Worm (Caenorhabditis elegans) whole organism, mixed stage, embryonic: Measurements from ENCODE around the gene sel-1.

Source experiments
- M03D4.4 ChIP-seq: sonication (generic microtip); optimal IDR thresholded peaks from 2 replicates; lab custom pipeline; 2017; ENCODE audit warnings: mild to moderate bottlenecking, missing genetic modification characterization, missing compliant biosample characterization
- bed-3 ChIP-seq: fragments of 200-800 bp; sonication (Bioruptor generic); optimal IDR thresholded peaks from 3 replicates; lab custom pipeline; 2018; ENCODE audit warnings: mild to moderate bottlenecking, missing genetic modification characterization, moderate library complexity, missing compliant biosample characterization
- blmp-1 ChIP-seq: fragments of 150-350 bp; optimal IDR thresholded peaks from 2 replicates; lab custom pipeline; 2014; ENCODE audit warnings: missing biosample characterization, missing genetic modification characterization
- ceh-39 ChIP-seq: fragments of 150-350 bp; optimal IDR thresholded peaks from 2 replicates; lab custom pipeline; 2014; ENCODE audit warnings: missing biosample characterization, missing genetic modification characterization
- ceh-43 ChIP-seq: fragments of 200-800 bp; sonication (Bioruptor generic); optimal IDR thresholded peaks from 2 replicates; lab custom pipeline; 2018; ENCODE audit warnings: mild to moderate bottlenecking, missing genetic modification characterization, moderate library complexity, missing compliant biosample characterization
- ceh-83 ChIP-seq: fragments of 200-800 bp; sonication (Bioruptor generic); optimal IDR thresholded peaks from 2 replicates; lab custom pipeline; 2018; ENCODE audit warnings: mild to moderate bottlenecking, missing genetic modification characterization, missing compliant biosample characterization
- ces-1 ChIP-seq: fragments of 150-350 bp; optimal IDR thresholded peaks from 2 replicates; lab custom pipeline; 2014; ENCODE audit warnings: missing biosample characterization, missing genetic modification reagents, missing genetic modification characterization
- cnd-1 ChIP-seq: fragments of 200-800 bp; sonication (Bioruptor generic); optimal IDR thresholded peaks from 2 replicates; lab custom pipeline; 2018; ENCODE audit warnings: mild to moderate bottlenecking, missing genetic modification characterization, missing compliant biosample characterization
- drap-1 ChIP-seq: fragments of 200-800 bp; sonication (Bioruptor generic); optimal IDR thresholded peaks from 3 replicates; lab custom pipeline; 2018; ENCODE audit warnings: mild to moderate bottlenecking, missing genetic modification characterization, missing compliant biosample characterization
- elt-1 ChIP-seq: sonication (generic microtip); optimal IDR thresholded peaks from 2 replicates; lab custom pipeline; 2017; ENCODE audit warnings: missing genetic modification characterization, mild to moderate bottlenecking, missing compliant biosample characterization, antibody characterized with exemption, moderate library complexity, borderline replicate concordance; ENCODE audit not compliant: insufficient read depth
- elt-3 ChIP-seq: fragments of 150-350 bp; optimal IDR thresholded peaks from 2 replicates; lab custom pipeline; 2014; ENCODE audit warnings: missing biosample characterization, missing genetic modification characterization
- flh-1 ChIP-seq: fragments of 200-800 bp; sonication (Bioruptor generic); optimal IDR thresholded peaks from 2 replicates; lab custom pipeline; 2018; ENCODE audit warnings: mild to moderate bottlenecking, missing genetic modification characterization, moderate library complexity, missing compliant biosample characterization
- ham-2 ChIP-seq: fragments of 200-800 bp; sonication (Bioruptor generic); optimal IDR thresholded peaks from 2 replicates; lab custom pipeline; 2018; ENCODE audit warnings: mild to moderate bottlenecking, missing genetic modification characterization, missing compliant biosample characterization
- hlh-1 ChIP-seq: fragments of 150-350 bp; optimal IDR thresholded peaks from 2 replicates; lab custom pipeline; 2014; ENCODE audit warnings: missing biosample characterization, missing genetic modification reagents, missing genetic modification characterization
- lin-13 ChIP-seq: fragments of 150-350 bp; optimal IDR thresholded peaks from 2 replicates; lab custom pipeline; 2014; ENCODE audit warnings: missing biosample characterization, missing genetic modification characterization
- lin-32 ChIP-seq: fragments of 200-800 bp; sonication (Bioruptor generic); optimal IDR thresholded peaks from 2 replicates; lab custom pipeline; 2018; ENCODE audit warnings: mild to moderate bottlenecking, missing genetic modification characterization, missing compliant biosample characterization
- lsy-2 ChIP-seq: fragments of 150-350 bp; optimal IDR thresholded peaks from 2 replicates; lab custom pipeline; 2014; ENCODE audit warnings: missing biosample characterization, missing genetic modification characterization
- mep-1 ChIP-seq: fragments of 150-350 bp; optimal IDR thresholded peaks from 2 replicates; lab custom pipeline; 2017; ENCODE audit warnings: missing biosample characterization, missing genetic modification reagents, missing genetic modification characterization, inconsistent platforms
- nhr-12 ChIP-seq: fragments of 150-350 bp; optimal IDR thresholded peaks from 2 replicates; lab custom pipeline; 2014; ENCODE audit warnings: missing biosample characterization, missing genetic modification characterization
- nhr-2 ChIP-seq: fragments of 150-350 bp; optimal IDR thresholded peaks from 2 replicates; lab custom pipeline; 2014; ENCODE audit warnings: missing biosample characterization, missing genetic modification characterization
- nhr-237 ChIP-seq: fragments of 150-350 bp; optimal IDR thresholded peaks from 2 replicates; lab custom pipeline; 2014; ENCODE audit warnings: missing biosample characterization, missing genetic modification characterization
- nhr-76 ChIP-seq: sonication (generic microtip); optimal IDR thresholded peaks from 2 replicates; lab custom pipeline; 2017; ENCODE audit warnings: missing biosample characterization, missing genetic modification characterization
- pha-4 ChIP-seq: fragments of 150-350 bp; optimal IDR thresholded peaks from 2 replicates; lab custom pipeline; 2018; ENCODE audit warnings: missing biosample characterization, missing genetic modification reagents, missing genetic modification characterization
- sem-2 ChIP-seq: fragments of 200-800 bp; sonication (Bioruptor generic); optimal IDR thresholded peaks from 2 replicates; lab custom pipeline; 2018; ENCODE audit warnings: mild to moderate bottlenecking, missing genetic modification characterization, missing compliant biosample characterization
- snpc-4 ChIP-seq: fragments of 150-350 bp; optimal IDR thresholded peaks from 2 replicates; lab custom pipeline; 2014; ENCODE audit warnings: missing biosample characterization, missing genetic modification characterization
- sptf-1 ChIP-seq: sonication (generic microtip); optimal IDR thresholded peaks from 2 replicates; lab custom pipeline; 2017; ENCODE audit warnings: mild to moderate bottlenecking, missing genetic modification characterization, moderate library complexity, missing compliant biosample characterization
- tbx-8 ChIP-seq: fragments of 200-800 bp; sonication (Bioruptor generic); optimal IDR thresholded peaks from 2 replicates; lab custom pipeline; 2018; ENCODE audit warnings: mild to moderate bottlenecking, missing genetic modification characterization, moderate library complexity, missing compliant biosample characterization
- unc-120 ChIP-seq: sonication (generic microtip); optimal IDR thresholded peaks from 2 replicates; lab custom pipeline; 2017; ENCODE audit warnings: missing genetic modification characterization, missing compliant biosample characterization; ENCODE audit not compliant: poor library complexity, severe bottlenecking
- unc-39 ChIP-seq: fragments of 150-350 bp; optimal IDR thresholded peaks from 2 replicates; lab custom pipeline; 2014; ENCODE audit warnings: missing biosample characterization, missing genetic modification characterization
- unc-62 ChIP-seq: fragments of 150-350 bp; optimal IDR thresholded peaks from 2 replicates; lab custom pipeline; 2014; ENCODE audit warnings: missing biosample characterization, missing genetic modification reagents, missing genetic modification characterization
- zip-8 ChIP-seq: fragments of 150-350 bp; optimal IDR thresholded peaks from 2 replicates; lab custom pipeline; 2014; ENCODE audit warnings: missing biosample characterization, missing genetic modification characterization
- ztf-11 ChIP-seq: fragments of 150-350 bp; optimal IDR thresholded peaks from 2 replicates; lab custom pipeline; 2014; ENCODE audit warnings: missing biosample characterization, missing genetic modification characterization

Gene sel-1

DNA sequence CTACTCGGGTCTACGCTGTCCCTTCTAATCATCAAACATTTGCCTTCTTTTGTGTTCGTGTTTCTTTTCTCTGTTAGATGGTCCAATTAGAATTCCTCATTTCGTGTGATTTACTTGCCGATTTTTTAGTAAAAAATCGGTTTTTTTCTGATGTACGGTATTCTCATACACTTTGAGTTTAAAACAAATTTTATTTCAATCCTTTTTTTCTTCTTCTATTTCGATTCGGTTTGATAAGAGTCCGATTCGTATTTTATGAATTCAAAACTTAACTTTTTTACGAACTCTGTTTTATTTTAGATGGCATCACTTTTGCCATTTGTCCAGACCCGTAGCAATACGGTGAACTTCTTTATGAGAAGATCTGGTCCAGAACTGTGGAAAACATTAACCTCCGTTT is 2.7 kb downstream of the sel-1 start, which contains the start of gene mrps-5:
Gene mrps-5, plus strand, starts transcription at position 301 of the 400 bp plus-strand sequence.
- TF ChIP-seq unc-120 (no peak), bed-3 (GFP tag; lab: Kevin White, UChicago) (no peak), drap-1 (no peak), sptf-1 (no peak), lin-13 (tag; lab: Kevin White, UChicago) (no peak), zip-8 (tag; lab: Kevin White, UChicago) (no peak), elt-1 (no peak), nhr-12 (no peak), unc-62 (no peak), ceh-43 (no peak), flh-1 (GFP tag; lab: Kevin White, UChicago) (no peak), sem-2 (GFP tag; lab: Kevin White, UChicago) (no peak), pha-4 (tag; lab: Kevin White, UChicago) (no peak), tbx-8 (no peak)

ce11 chrV:12564902-12565301 is 4.4 kb downstream of the sel-1 start:
- no peak for TF ChIP-seq sem-2 (GFP tag; lab: Kevin White, UChicago)
- TF ChIP-seq ces-1 = no peak
- TF ChIP-seq ceh-43 = no peak

- TF ChIP-seq nhr-2 = no peak
- TF ChIP-seq lsy-2 (tag; lab: Kevin White, UChicago) = no peak
- TF ChIP-seq nhr-76 (tag; lab: Kevin White, UChicago) = no peak
- TF ChIP-seq pha-4 (tag; lab: Kevin White, UChicago) = no peak
- no peak for TF ChIP-seq ces-1
- no peak for TF ChIP-seq ham-2 (GFP tag; lab: Kevin White, UChicago)
- TF ChIP-seq mep-1 (tag; lab: Kevin White, UChicago) = no peak
- TF ChIP-seq ceh-43 = no peak
- TF ChIP-seq nhr-237 (tag; lab: Kevin White, UChicago) = no peak
Measured at ce11 chrV:12567312-12567711, 6.8 kb downstream of the sel-1 start.

ce11 chrV:12567850-12568249 is 7.3 kb downstream of the sel-1 start, which contains the start of gene E02A10.4:
Gene E02A10.4 (minus strand): TSS chrV:12567950.
- TF ChIP-seq ztf-11 (tag; lab: Kevin White, UChicago) = no peak
- no peak for TF ChIP-seq blmp-1 (tag; lab: Kevin White, UChicago)
- TF ChIP-seq lin-32 (GFP tag; lab: Kevin White, UChicago) = no peak
- no peak for TF ChIP-seq lin-13 (tag; lab: Kevin White, UChicago)
- TF ChIP-seq tbx-8 = no peak
- TF ChIP-seq unc-120 = no peak
- no peak for TF ChIP-seq flh-1 (GFP tag; lab: Kevin White, UChicago)
- TF ChIP-seq nhr-237 (tag; lab: Kevin White, UChicago) = no peak
- no peak for TF ChIP-seq bed-3 (GFP tag; lab: Kevin White, UChicago)
- TF ChIP-seq cnd-1 (tag; lab: Kevin White, UChicago) = no peak
- no peak for TF ChIP-seq elt-3 (tag; lab: Kevin White, UChicago)
- no peak for TF ChIP-seq M03D4.4 (tag; lab: Kevin White, UChicago)
- no peak for TF ChIP-seq elt-1

DNA sequence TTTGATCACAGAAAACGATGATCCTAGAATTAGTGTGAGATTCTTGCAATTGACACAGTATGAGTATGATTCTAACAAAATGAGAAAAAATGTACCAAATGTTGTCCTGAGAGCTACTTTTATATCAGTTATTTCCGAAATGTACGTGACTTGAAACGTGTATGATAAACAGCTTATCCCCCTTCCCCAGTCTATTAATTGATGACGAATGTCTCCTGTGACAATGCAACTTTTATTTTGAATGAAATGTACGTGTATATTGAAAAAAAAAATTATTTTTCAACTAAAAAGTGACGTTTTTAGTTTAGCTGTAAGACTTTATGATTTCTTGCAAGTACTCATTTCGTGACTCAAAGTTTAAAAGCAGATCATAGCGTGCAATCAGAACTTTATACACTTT is 9.7 kb downstream of the sel-1 start:
- no peak for TF ChIP-seq zip-8 (tag; lab: Kevin White, UChicago)
- no peak for TF ChIP-seq lsy-2 (tag; lab: Kevin White, UChicago)
- no peak for TF ChIP-seq sem-2 (GFP tag; lab: Kevin White, UChicago)
- no peak for TF ChIP-seq nhr-2
- TF ChIP-seq unc-39 (tag; lab: Kevin White, UChicago) = no peak
- no peak for TF ChIP-seq snpc-4
- no peak for TF ChIP-seq drap-1
- TF ChIP-seq ceh-39 (tag; lab: Kevin White, UChicago) = no peak
- TF ChIP-seq sptf-1 = no peak
- no peak for TF ChIP-seq lin-32 (GFP tag; lab: Kevin White, UChicago)
- no peak for TF ChIP-seq ceh-83 (GFP tag; lab: Kevin White, UChicago)
- TF ChIP-seq nhr-237 (tag; lab: Kevin White, UChicago) = no peak
- TF ChIP-seq pha-4 (tag; lab: Kevin White, UChicago) = no peak
- TF ChIP-seq hlh-1 (tag; lab: Kevin White, UChicago) = no peak
- no peak for TF ChIP-seq ces-1
- no peak for TF ChIP-seq mep-1 (tag; lab: Kevin White, UChicago)
